Worm (Caenorhabditis elegans) whole organism, L1 larva: Measurements from ENCODE around the gene C47A10.12.

Source experiments
- hlh-17 ChIP-seq: fragments of 200-800 bp; sonication (Bioruptor generic); optimal IDR thresholded peaks from 2 replicates; lab custom pipeline; 2018; ENCODE audit warnings: missing genetic modification characterization, mild to moderate bottlenecking, missing compliant biosample characterization, moderate library complexity, borderline replicate concordance
- lin-15B ChIP-seq: fragments of 150-350 bp; sonication (generic microtip); optimal IDR thresholded peaks from 3 replicates; lab custom pipeline; 2014; ENCODE audit warnings: missing biosample characterization, missing genetic modification characterization
- lsy-2 ChIP-seq, 2 experiments: fragments of 150-350 bp; optimal IDR thresholded peaks; 2 replicates each; lab custom pipeline; 2014; ENCODE audit warnings: missing biosample characterization in 2 of 2, missing genetic modification characterization in 2 of 2
- nhr-28 ChIP-seq: fragments of 150-350 bp; optimal IDR thresholded peaks from 2 replicates; lab custom pipeline; 2014; ENCODE audit warnings: missing biosample characterization, missing genetic modification characterization
- nhr-71 ChIP-seq: sonication (generic microtip); optimal IDR thresholded peaks from 2 replicates; lab custom pipeline; 2016; ENCODE audit warnings: mild to moderate bottlenecking, missing genetic modification characterization, moderate library complexity, missing compliant biosample characterization
- pqm-1 ChIP-seq: sonication (generic microtip); optimal IDR thresholded peaks from 3 replicates; lab custom pipeline; 2017; ENCODE audit warnings: missing biosample characterization, missing genetic modification characterization
- skn-1 ChIP-seq: fragments of 150-350 bp; optimal IDR thresholded peaks from 2 replicates; lab custom pipeline; 2014; ENCODE audit warnings: missing biosample characterization, missing genetic modification characterization
- snpc-4 ChIP-seq: fragments of 150-350 bp; optimal IDR thresholded peaks from 2 replicates; lab custom pipeline; 2014; ENCODE audit warnings: missing biosample characterization, missing genetic modification characterization
- unc-130 ChIP-seq: fragments of 150-350 bp; optimal IDR thresholded peaks from 2 replicates; lab custom pipeline; 2017; ENCODE audit warnings: missing biosample characterization, missing genetic modification characterization, inconsistent platforms
- unc-30 ChIP-seq: sonication (generic microtip); optimal IDR thresholded peaks from 2 replicates; lab custom pipeline; 2017; ENCODE audit warnings: missing biosample characterization, missing genetic modification characterization
- unc-62 ChIP-seq: fragments of 150-350 bp; optimal IDR thresholded peaks from 2 replicates; lab custom pipeline; 2014; ENCODE audit warnings: missing biosample characterization, missing genetic modification reagents, missing genetic modification characterization

- TF ChIP-seq unc-62 (GFP tag; lab: Kevin White, UChicago) (no peak), unc-130 (tag; lab: Kevin White, UChicago) (no peak), nhr-28 (tag; lab: Kevin White, UChicago) (no peak), lsy-2 (tag; optimal IDR thresholded peaks at IDR 0.05; lab: Kevin White, UChicago) (no peak), hlh-17 (GFP tag; lab: Kevin White, UChicago) (no peak), snpc-4 (tag; lab: Kevin White, UChicago) (no peak), skn-1 (tag; lab: Kevin White, UChicago) (no peak), unc-30 (no peak), lin-15B (tag; lab: Kevin White, UChicago) (no peak), pqm-1 (no peak), nhr-71 (no peak)
Observed at ce11 chrV:17773108-17773507, 4.6 kb upstream of the C47A10.12 start, which contains the start of gene sre-21.
